Fruit fly (Drosophila melanogaster) whole organism, embryonic: ENCODE measurements around the gene CG17028.

Source experiments
- Adf1 ChIP-seq: fragments of 200-800 bp; sonication (Bioruptor generic); IDR thresholded peaks from 2 replicates; pipeline ENCODE4 v1.3.6; 2022; ENCODE audit warnings: missing biosample characterization, missing genetic modification characterization
- CG10366 ChIP-seq: fragments of 200-800 bp; sonication (Bioruptor generic); IDR thresholded peaks from 2 replicates; pipeline ENCODE4 v1.3.6; 2022; ENCODE audit warnings: missing biosample characterization, missing genetic modification characterization
- CG10543 ChIP-seq: fragments of 200-800 bp; sonication (Bioruptor generic); optimal IDR thresholded peaks from 3 replicates; lab custom pipeline; 2017; ENCODE audit warnings: missing biosample characterization, mild to moderate bottlenecking, missing genetic modification characterization, moderate library complexity
- CG12659 ChIP-seq: fragments of 200-800 bp; sonication (Bioruptor generic); optimal IDR thresholded peaks from 3 replicates; lab custom pipeline; 2017; ENCODE audit warnings: mild to moderate bottlenecking, missing biosample characterization, missing genetic modification reagents, missing genetic modification characterization
- CG13424 ChIP-seq: fragments of 200-800 bp; sonication (Bioruptor generic); optimal IDR thresholded peaks from 2 replicates; lab custom pipeline; 2019; ENCODE audit warnings: missing biosample characterization, mild to moderate bottlenecking, missing genetic modification characterization, moderate library complexity
- CG1529 ChIP-seq: fragments of 200-800 bp; sonication (Bioruptor generic); optimal IDR thresholded peaks from 3 replicates; lab custom pipeline; 2018; ENCODE audit warnings: missing biosample characterization, missing genetic modification characterization
- CG18599 ChIP-seq: fragments of 200-800 bp; sonication (Bioruptor generic); optimal IDR thresholded peaks from 3 replicates; lab custom pipeline; 2017; ENCODE audit warnings: missing biosample characterization, missing genetic modification characterization, mild to moderate bottlenecking, moderate library complexity, missing genetic modification reagents
- CG31365 ChIP-seq: fragments of 200-800 bp; sonication (Bioruptor generic); optimal IDR thresholded peaks from 2 replicates; lab custom pipeline; 2018; ENCODE audit warnings: missing biosample characterization, mild to moderate bottlenecking, missing genetic modification characterization
- CG32532 ChIP-seq: fragments of 200-800 bp; sonication (Bioruptor generic); IDR thresholded peaks from 2 replicates; pipeline ENCODE4 v1.3.6; 2022; ENCODE audit warnings: missing biosample characterization, missing genetic modification characterization
- CG33213 ChIP-seq: fragments of 200-800 bp; sonication (Bioruptor generic); optimal IDR thresholded peaks from 3 replicates; lab custom pipeline; 2016; ENCODE audit warnings: missing biosample characterization, missing genetic modification characterization
- CG34376 ChIP-seq: fragments of 200-800 bp; sonication (Bioruptor generic); optimal IDR thresholded peaks from 2 replicates; lab custom pipeline; 2018; ENCODE audit warnings: missing biosample characterization, mild to moderate bottlenecking, missing genetic modification characterization
- CG34422 ChIP-seq: fragments of 200-800 bp; sonication (Bioruptor generic); IDR thresholded peaks from 3 replicates; pipeline ENCODE4 v1.3.6; 2022; ENCODE audit warnings: missing biosample characterization, missing genetic modification characterization
- CG3838 ChIP-seq: fragments of 200-800 bp; sonication (Bioruptor generic); optimal IDR thresholded peaks from 3 replicates; lab custom pipeline; 2016; ENCODE audit warnings: missing biosample characterization, missing genetic modification characterization
- CG3847 ChIP-seq: fragments of 200-800 bp; sonication (Bioruptor generic); IDR thresholded peaks from 2 replicates; pipeline ENCODE4 v1.3.6; 2022; ENCODE audit warnings: missing biosample characterization, missing genetic modification characterization
- CG6254 ChIP-seq: fragments of 200-800 bp; sonication (Bioruptor generic); optimal IDR thresholded peaks from 3 replicates; lab custom pipeline; 2017; ENCODE audit warnings: mild to moderate bottlenecking, missing biosample characterization, missing genetic modification reagents, missing genetic modification characterization
- CG7357 ChIP-seq: fragments of 200-800 bp; sonication (Bioruptor generic); IDR thresholded peaks from 3 replicates; pipeline ENCODE4 v1.3.6; 2022; ENCODE audit warnings: missing biosample characterization, missing genetic modification characterization
- CG8924 ChIP-seq: fragments of 200-800 bp; optimal IDR thresholded peaks from 3 replicates; lab custom pipeline; 2019; ENCODE audit warnings: missing biosample characterization, mild to moderate bottlenecking, missing genetic modification characterization, moderate library complexity
- CkIIα-i1 ChIP-seq: fragments of 200-800 bp; sonication (Bioruptor generic); IDR thresholded peaks from 2 replicates; pipeline ENCODE4 v1.3.6; 2022; ENCODE audit warnings: missing biosample characterization, missing genetic modification characterization
- Dek ChIP-seq: fragments of 200-800 bp; sonication (Bioruptor generic); optimal IDR thresholded peaks from 3 replicates; lab custom pipeline; 2019; ENCODE audit warnings: missing biosample characterization, mild to moderate bottlenecking, missing genetic modification characterization, moderate library complexity
- Dp ChIP-seq: fragments of 200-800 bp; sonication (Bioruptor generic); optimal IDR thresholded peaks from 2 replicates; lab custom pipeline; 2018; ENCODE audit warnings: missing biosample characterization, mild to moderate bottlenecking, missing genetic modification characterization, moderate library complexity
- Ets97D ChIP-seq: fragments of 200-800 bp; sonication (Bioruptor generic); optimal IDR thresholded peaks from 3 replicates; lab custom pipeline; 2016; ENCODE audit warnings: missing biosample characterization, missing genetic modification characterization
- Hey ChIP-seq: fragments of 200-800 bp; sonication (Bioruptor generic); optimal IDR thresholded peaks from 3 replicates; lab custom pipeline; 2018; ENCODE audit warnings: missing biosample characterization, mild to moderate bottlenecking, missing genetic modification characterization
- Hsf ChIP-seq: fragments of 200-800 bp; sonication (Bioruptor generic); optimal IDR thresholded peaks from 3 replicates; lab custom pipeline; 2016; ENCODE audit warnings: missing biosample characterization, missing genetic modification characterization
- Jarid2 ChIP-seq: fragments of 200-800 bp; sonication (Bioruptor generic); optimal IDR thresholded peaks from 3 replicates; lab custom pipeline; 2017; ENCODE audit warnings: mild to moderate bottlenecking, missing biosample characterization, missing genetic modification reagents, missing genetic modification characterization
- Meics ChIP-seq: fragments of 200-800 bp; sonication (Bioruptor generic); optimal IDR thresholded peaks from 2 replicates; lab custom pipeline; 2017; ENCODE audit warnings: missing biosample characterization, mild to moderate bottlenecking, missing genetic modification characterization
- Nf-YA ChIP-seq: fragments of 200-800 bp; sonication (Bioruptor generic); IDR thresholded peaks from 2 replicates; pipeline ENCODE4 v1.3.6; 2022; ENCODE audit warnings: missing biosample characterization, missing genetic modification characterization
- Nf-YC ChIP-seq: fragments of 200-800 bp; optimal IDR thresholded peaks from 3 replicates; lab custom pipeline; 2019; ENCODE audit warnings: missing biosample characterization, mild to moderate bottlenecking, missing genetic modification characterization, moderate library complexity
- Oli ChIP-seq: fragments of 200-800 bp; sonication (Bioruptor generic); optimal IDR thresholded peaks from 2 replicates; lab custom pipeline; 2018; ENCODE audit warnings: missing biosample characterization, mild to moderate bottlenecking, missing genetic modification characterization, moderate library complexity
- Rfx ChIP-seq: fragments of 200-800 bp; sonication (Bioruptor generic); IDR thresholded peaks from 2 replicates; pipeline ENCODE4 v1.3.6; 2022; ENCODE audit warnings: missing biosample characterization, missing genetic modification characterization
- Sin3A ChIP-seq: fragments of >200 bp; optimal IDR thresholded peaks from 2 replicates; lab custom pipeline; 2018
- ap ChIP-seq: fragments of 200-800 bp; sonication (Bioruptor generic); IDR thresholded peaks from 2 replicates; pipeline ENCODE4 v1.3.6; 2022; ENCODE audit warnings: missing biosample characterization, missing genetic modification characterization
- ato ChIP-seq: fragments of 200-800 bp; sonication (Bioruptor generic); IDR thresholded peaks from 2 replicates; pipeline ENCODE4 v1.3.6; 2022; ENCODE audit warnings: missing biosample characterization, missing genetic modification characterization; ENCODE audit not compliant: partially characterized antibody
- bbx ChIP-seq: fragments of 200-800 bp; sonication (Bioruptor generic); IDR thresholded peaks from 2 replicates; pipeline ENCODE4 v1.3.6; 2022; ENCODE audit warnings: missing biosample characterization, missing genetic modification characterization; ENCODE audit not compliant: partially characterized antibody
- caup ChIP-seq: fragments of 200-800 bp; sonication (Bioruptor generic); optimal IDR thresholded peaks from 3 replicates; lab custom pipeline; 2017; ENCODE audit warnings: missing biosample characterization, mild to moderate bottlenecking, missing genetic modification characterization, moderate library complexity; ENCODE audit not compliant: severe bottlenecking
- chif ChIP-seq, 2 experiments: fragments of 200-800 bp; sonication (Bioruptor generic); optimal IDR thresholded peaks; 3 replicates each; lab custom pipeline; 2016; ENCODE audit warnings: missing biosample characterization in 2 of 2, missing genetic modification characterization in 2 of 2
- croc ChIP-seq: fragments of 200-800 bp; sonication (Bioruptor generic); conservative IDR thresholded peaks from 3 replicates; pipeline ENCODE4 v1.3.6; 2022; ENCODE audit warnings: missing biosample characterization, missing genetic modification characterization
- dmrt11E ChIP-seq: fragments of 200-800 bp; sonication (Bioruptor generic); optimal IDR thresholded peaks from 3 replicates; lab custom pipeline; 2018; ENCODE audit warnings: missing biosample characterization, mild to moderate bottlenecking, missing genetic modification characterization, moderate library complexity
- fd3F ChIP-seq: fragments of 200-800 bp; sonication (Bioruptor generic); optimal IDR thresholded peaks from 2 replicates; lab custom pipeline; 2018; ENCODE audit warnings: missing biosample characterization, mild to moderate bottlenecking, missing genetic modification characterization, moderate library complexity
- ind ChIP-seq: fragments of 200-800 bp; sonication (Bioruptor generic); optimal IDR thresholded peaks from 3 replicates; lab custom pipeline; 2016; ENCODE audit warnings: missing biosample characterization, missing genetic modification characterization
- jing ChIP-seq: fragments of 200-800 bp; sonication (Bioruptor generic); optimal IDR thresholded peaks from 2 replicates; lab custom pipeline; 2018; ENCODE audit warnings: missing biosample characterization, mild to moderate bottlenecking, missing genetic modification characterization
- lbe ChIP-seq: fragments of 200-800 bp; sonication (Bioruptor generic); optimal IDR thresholded peaks from 2 replicates; lab custom pipeline; 2016; ENCODE audit warnings: missing biosample characterization, mild to moderate bottlenecking, missing genetic modification characterization
- pho ChIP-seq: fragments of 200-800 bp; sonication (Bioruptor generic); optimal IDR thresholded peaks from 2 replicates; lab custom pipeline; 2016; ENCODE audit warnings: missing biosample characterization, missing genetic modification characterization
- prd ChIP-seq, 3 experiments: fragments of >200 bp in 2 of 3; fragments of 200-800 bp in 1 of 3; sonication (Bioruptor generic) in 1 of 3; optimal IDR thresholded peaks in 2 of 3; IDR thresholded peaks in 1 of 3; 2 replicates in 2 of 3; 3 replicates in 1 of 3; pipeline versions ENCODE4 v1.3.6 to Lab custom; 2017 to 2022; ENCODE audit warnings: missing biosample characterization in 1 of 3, missing genetic modification characterization in 1 of 3
- tgo ChIP-seq: fragments of 200-800 bp; sonication (Bioruptor generic); IDR thresholded peaks from 3 replicates; pipeline ENCODE4 v1.3.6; 2022; ENCODE audit warnings: missing biosample characterization, missing genetic modification characterization
- unpg ChIP-seq: fragments of 200-800 bp; sonication (Bioruptor generic); optimal IDR thresholded peaks from 3 replicates; lab custom pipeline; 2018; ENCODE audit warnings: missing biosample characterization, mild to moderate bottlenecking, missing genetic modification characterization, moderate library complexity
- usp ChIP-seq: fragments of >200 bp; optimal IDR thresholded peaks from 2 replicates; lab custom pipeline; 2017; ENCODE audit warnings: missing biosample characterization, missing genetic modification characterization
- vvl ChIP-seq: fragments of 200-800 bp; sonication (Bioruptor generic); IDR thresholded peaks from 2 replicates; pipeline ENCODE4 v1.3.6; 2022; ENCODE audit warnings: missing biosample characterization, missing genetic modification characterization
- zfh1 ChIP-seq: fragments of 200-800 bp; sonication (Bioruptor generic); IDR thresholded peaks from 3 replicates; pipeline ENCODE4 v1.3.6; 2022; ENCODE audit warnings: missing biosample characterization, missing genetic modification characterization
- zfh2 ChIP-seq: fragments of 200-800 bp; sonication (Bioruptor generic); optimal IDR thresholded peaks from 2 replicates; lab custom pipeline; 2016; ENCODE audit warnings: missing biosample characterization, missing genetic modification characterization

The CG17028 gene

DNA sequence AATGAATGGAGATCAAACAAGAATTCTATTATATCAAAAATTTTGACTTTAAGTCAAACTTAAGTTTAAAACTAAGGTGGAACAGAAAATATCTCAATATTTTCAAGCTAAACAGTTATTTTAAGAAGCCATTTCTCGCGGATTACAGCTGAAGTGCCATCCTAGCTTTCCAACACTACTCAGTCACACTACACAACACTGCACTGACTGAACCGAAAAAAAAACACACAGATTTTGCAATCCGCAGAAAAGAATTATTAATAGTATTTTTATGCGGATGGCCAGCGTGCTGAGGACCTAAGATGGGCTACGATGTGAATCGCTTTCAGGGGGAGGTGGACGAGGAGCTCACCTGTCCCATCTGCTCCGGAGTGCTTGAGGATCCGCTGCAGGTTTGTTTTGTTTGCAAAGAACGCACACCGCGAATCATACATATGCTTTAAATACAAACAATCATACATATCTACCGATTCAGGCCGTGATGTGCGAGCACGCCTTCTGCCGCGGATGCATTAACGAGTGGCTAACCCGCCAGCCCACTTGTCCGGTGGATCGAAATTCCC is 21.8 kb upstream of the CG17028 start, which contains the start of gene elgi (continued):
- 0 out of 3 replicates have a peak, but pooled peaks have one; percentile 25 for TF ChIP-seq tgo (GFP tag; lab: Robert Waterston, UW)
- TF ChIP-seq jing (GFP tag; lab: Kevin White, UChicago) = no peak
- no peak for TF ChIP-seq usp
- peak; percentile 84 for TF ChIP-seq zfh2 (GFP tag; lab: Kevin White, UChicago)
- TF ChIP-seq chif (GFP tag; optimal IDR thresholded peaks at IDR 0.05; lab: Kevin White, UChicago) = peak; percentile 35 to 63
- peak; percentile 72 for TF ChIP-seq caup
- TF ChIP-seq CG8924 (tag; lab: Kevin White, UChicago) = peak; percentile 4
- peak; percentile 39 for TF ChIP-seq unpg (GFP tag; lab: Kevin White, UChicago)
- peak; percentile 51 for TF ChIP-seq CG33213 (GFP tag; lab: Kevin White, UChicago)
- 0 out of 2 replicates have a peak, but pooled peaks have one; percentile 41 for TF ChIP-seq CG10366 (GFP tag; lab: Robert Waterston, UW)
- no peak for TF ChIP-seq Oli (tag; lab: Kevin White, UChicago)
- TF ChIP-seq fd3F (GFP tag; lab: Kevin White, UChicago) = peak; percentile 17
- peak; percentile 41 for TF ChIP-seq Meics (GFP tag; lab: Kevin White, UChicago)
- peak; percentile 46; the same call in 1 of the 3 replicates for TF ChIP-seq CG34422
- peak; percentile 77 for TF ChIP-seq CG3847 (GFP tag; lab: Robert Waterston, UW)
- peak; percentile 3 for TF ChIP-seq CG13424 (tag; lab: Kevin White, UChicago)
- TF ChIP-seq Nf-YC (tag; lab: Kevin White, UChicago) = no peak
- TF ChIP-seq croc (GFP tag; lab: Robert Waterston, UW) = no peak
- TF ChIP-seq CkIIα-i1 (GFP tag; lab: Robert Waterston, UW) = no peak
- peak; percentile 85 for TF ChIP-seq Rfx (GFP tag; lab: Robert Waterston, UW)
- TF ChIP-seq Ets97D (GFP tag; lab: Kevin White, UChicago) = peak; percentile 53
- TF ChIP-seq CG31365 (tag; lab: Kevin White, UChicago) = no peak
- peak; percentile 58; the same call in 1 of the 2 replicates for TF ChIP-seq CG32532
- TF ChIP-seq dmrt11E (tag; lab: Kevin White, UChicago) = peak; percentile 14
- no peak for TF ChIP-seq Adf1 (GFP tag; lab: Robert Waterston, UW)
- TF ChIP-seq Nf-YA (GFP tag; lab: Robert Waterston, UW) = no peak
- no peak for TF ChIP-seq CG3838 (GFP tag; lab: Kevin White, UChicago)
- TF ChIP-seq Hey = no peak
- TF ChIP-seq Hsf (GFP tag; lab: Kevin White, UChicago) = peak; percentile 75
- no peak for TF ChIP-seq CG6254
- no peak for TF ChIP-seq ato (GFP tag; lab: Robert Waterston, UW)
- peak; percentile 20 for TF ChIP-seq CG10543 (GFP tag; lab: Kevin White, UChicago)
- TF ChIP-seq CG18599 = peak; percentile 65
- peak; percentile 67 for TF ChIP-seq pho (GFP tag; lab: Kevin White, UChicago)
- TF ChIP-seq CG7357 (GFP tag; lab: Robert Waterston, UW) = no peak
- peak; percentile 55; the same call in 1 of the 3 replicates for TF ChIP-seq zfh1 (GFP tag; lab: Robert Waterston, UW)
- TF ChIP-seq prd (optimal IDR thresholded peaks at IDR 0.05; lab: Kevin White, UChicago) = no peak
- TF ChIP-seq prd (GFP tag; IDR thresholded peaks at IDR 0.05; lab: Robert Waterston, UW) = 0 out of 3 replicates have a peak, but pooled peaks have one; percentile 9
- peak; percentile 51 for TF ChIP-seq Dek
- TF ChIP-seq Sin3A (lab: Kevin White, UChicago) = peak; percentile 0
- peak; percentile 78 for TF ChIP-seq lbe (GFP tag; lab: Kevin White, UChicago)
- TF ChIP-seq CG1529 (GFP tag; lab: Kevin White, UChicago) = peak; percentile 6
- peak; percentile 67 for TF ChIP-seq CG34376 (GFP tag; lab: Kevin White, UChicago)
- peak; percentile 8 for TF ChIP-seq Dp
- TF ChIP-seq ind (GFP tag; lab: Kevin White, UChicago) = peak; percentile 66
- peak; percentile 61 for TF ChIP-seq vvl (GFP tag; lab: Robert Waterston, UW)
- TF ChIP-seq ap (GFP tag; lab: Robert Waterston, UW) = no peak
- no peak for TF ChIP-seq Jarid2 (GFP tag; lab: Kevin White, UChicago)
- TF ChIP-seq CG12659 (GFP tag; lab: Kevin White, UChicago) = peak; percentile 63
- peak; percentile 49 for TF ChIP-seq bbx (GFP tag; lab: Robert Waterston, UW)
